Worm (Caenorhabditis elegans) whole organism, early embryonic: ENCODE measurements around the gene F40G9.19.

ENCODE experiments used
- B0310.2 ChIP-seq: sonication (generic microtip); optimal IDR thresholded peaks from 2 replicates; lab custom pipeline; 2016; ENCODE audit warnings: mild to moderate bottlenecking, missing genetic modification characterization, missing compliant biosample characterization
- F13C5.2 ChIP-seq: sonication (generic microtip); optimal IDR thresholded peaks from 2 replicates; lab custom pipeline; 2017; ENCODE audit warnings: mild to moderate bottlenecking, missing genetic modification characterization, inconsistent platforms, missing compliant biosample characterization
- aly-1 ChIP-seq: sonication (generic microtip); optimal IDR thresholded peaks from 2 replicates; lab custom pipeline; 2016; ENCODE audit warnings: missing genetic modification characterization, missing compliant biosample characterization
- ama-1 ChIP-seq: fragments of 150-350 bp; optimal IDR thresholded peaks from 2 replicates; lab custom pipeline; 2014
- ceh-13 ChIP-seq: fragments of 200-800 bp; sonication (Bioruptor generic); optimal IDR thresholded peaks from 2 replicates; lab custom pipeline; 2018; ENCODE audit warnings: mild to moderate bottlenecking, missing genetic modification characterization, missing compliant biosample characterization
- ceh-36 ChIP-seq: sonication (generic microtip); optimal IDR thresholded peaks from 2 replicates; lab custom pipeline; 2016; ENCODE audit warnings: missing genetic modification characterization, inconsistent platforms, missing compliant biosample characterization
- ets-7 ChIP-seq: sonication (generic microtip); optimal IDR thresholded peaks from 2 replicates; lab custom pipeline; 2016; ENCODE audit warnings: missing genotype, missing genetic modification characterization, missing compliant biosample characterization
- flt-1 ChIP-seq: fragments of 200-800 bp; sonication (Bioruptor generic); IDR thresholded peaks from 2 replicates; pipeline ENCODE4 v1.3.6; 2022; ENCODE audit warnings: missing genetic modification characterization, missing compliant biosample characterization
- hmbx-1 ChIP-seq: sonication (generic microtip); optimal IDR thresholded peaks from 2 replicates; lab custom pipeline; 2016; ENCODE audit warnings: mild to moderate bottlenecking, missing genetic modification characterization, missing compliant biosample characterization
- hmg-4 ChIP-seq: fragments of 200-800 bp; sonication (Bioruptor generic); optimal IDR thresholded peaks from 2 replicates; lab custom pipeline; 2018; ENCODE audit warnings: mild to moderate bottlenecking, missing genetic modification characterization, missing compliant biosample characterization
- hnd-1 ChIP-seq: sonication (generic microtip); optimal IDR thresholded peaks from 2 replicates; lab custom pipeline; 2016; ENCODE audit warnings: missing genetic modification characterization, missing compliant biosample characterization
- pes-1 ChIP-seq: fragments of 200-800 bp; sonication (Bioruptor generic); IDR thresholded peaks from 2 replicates; pipeline ENCODE4 v1.3.6; 2022; ENCODE audit warnings: missing genetic modification reagents, missing genetic modification characterization, missing compliant biosample characterization
- scrt-1 ChIP-seq: fragments of 200-800 bp; sonication (Bioruptor generic); IDR thresholded peaks from 2 replicates; pipeline ENCODE4 v1.3.6; 2022; ENCODE audit warnings: missing genetic modification characterization, missing compliant biosample characterization
- sea-1 ChIP-seq: fragments of 200-800 bp; sonication (Bioruptor generic); conservative IDR thresholded peaks from 2 replicates; pipeline ENCODE4 v1.3.6; 2022; ENCODE audit warnings: missing genetic modification characterization, missing compliant biosample characterization
- tbx-11 ChIP-seq: fragments of 200-800 bp; sonication (Bioruptor generic); IDR thresholded peaks from 2 replicates; pipeline ENCODE4 v1.3.6; 2022; ENCODE audit warnings: missing genetic modification characterization, missing compliant biosample characterization
- tbx-37 ChIP-seq: fragments of 200-800 bp; sonication (Bioruptor generic); conservative IDR thresholded peaks from 2 replicates; pipeline ENCODE4 v1.3.6; 2022; ENCODE audit warnings: missing genetic modification reagents, missing genetic modification characterization, missing compliant biosample characterization
- tra-4 ChIP-seq: sonication (generic microtip); optimal IDR thresholded peaks from 2 replicates; lab custom pipeline; 2017; ENCODE audit warnings: missing genetic modification characterization, missing compliant biosample characterization

F40G9.19 gene

ce11 chrIII:173501-173900 lies at the start of gene F40G9.19:
Gene F40G9.19, plus strand, starts transcription at chrIII:173801.
- TF ChIP-seq sea-1: no peak

- TF ChIP-seq ets-7 (tag; lab: Kevin White, UChicago) (no peak), ceh-36 (tag; lab: Kevin White, UChicago) (no peak), B0310.2 (no peak), tbx-11 (no peak), ceh-13 (GFP tag; lab: Kevin White, UChicago) (no peak), scrt-1 (GFP tag; lab: Robert Waterston, UW) (no peak), flt-1 (GFP tag; lab: Robert Waterston, UW) (no peak), tra-4 (tag; lab: Kevin White, UChicago) (no peak), hnd-1 (tag; lab: Kevin White, UChicago) (no peak), hmg-4 (GFP tag; lab: Kevin White, UChicago) (no peak)
Observed at ce11 chrIII:124478-124877, 49.1 kb upstream of the F40G9.19 start, which contains the start of gene pals-23. Gene pals-23, plus strand, starts transcription at chrIII:124778.

ce11 chrIII:130650-131049 lies 43.0 kb upstream of the F40G9.19 start, which contains the start of the genes nhr-280 and C29F9.2:
Gene nhr-280, minus strand, starts transcription at chrIII:130750.
Gene C29F9.2, plus strand, starts transcription at chrIII:130947.
- TF ChIP-seq ceh-36 (tag; lab: Kevin White, UChicago): no peak
- no peak for TF ChIP-seq scrt-1 (GFP tag; lab: Robert Waterston, UW)
- TF ChIP-seq sea-1: no peak
- no peak for TF ChIP-seq hnd-1 (tag; lab: Kevin White, UChicago)
- TF ChIP-seq hmbx-1: no peak
- no peak for TF ChIP-seq tra-4 (tag; lab: Kevin White, UChicago)
- TF ChIP-seq pes-1 (GFP tag; lab: Robert Waterston, UW): no peak
- no peak for TF ChIP-seq ets-7 (tag; lab: Kevin White, UChicago)
- TF ChIP-seq tbx-37: no peak
- no peak for TF ChIP-seq ceh-13 (GFP tag; lab: Kevin White, UChicago)
- TF ChIP-seq aly-1 (tag; lab: Kevin White, UChicago): no peak
- TF ChIP-seq tbx-11: no peak

DNA sequence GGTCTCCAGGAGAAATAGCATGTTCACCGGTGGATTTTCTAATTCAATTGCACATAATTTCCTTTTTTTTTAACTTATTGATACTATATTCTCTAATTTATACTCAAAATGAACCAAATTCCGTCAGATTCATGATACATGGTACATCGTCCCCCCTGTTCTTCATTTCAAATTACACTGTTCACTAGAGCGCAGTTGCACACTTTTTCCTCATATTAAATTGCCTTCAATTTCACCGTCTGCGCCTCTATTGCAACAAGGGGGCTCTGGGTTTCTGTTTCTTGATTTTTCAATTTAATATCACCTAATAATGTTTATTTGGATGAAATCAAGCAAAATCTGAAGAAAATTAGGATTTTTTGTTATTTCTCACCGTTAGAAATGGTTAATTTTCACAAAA lies 42.0 kb upstream of the F40G9.19 start:
- TF ChIP-seq F13C5.2 (tag; lab: Kevin White, UChicago): peak; percentile 31
- TF ChIP-seq ama-1 (lab: Kevin White, UChicago): no peak

- TF ChIP-seq hnd-1 (tag; lab: Kevin White, UChicago) (no peak), tbx-11 (no peak), tra-4 (tag; lab: Kevin White, UChicago) (no peak), pes-1 (GFP tag; lab: Robert Waterston, UW) (no peak), sea-1 (no peak), B0310.2 (no peak), hmg-4 (GFP tag; lab: Kevin White, UChicago) (no peak), aly-1 (tag; lab: Kevin White, UChicago) (no peak), ets-7 (tag; lab: Kevin White, UChicago) (no peak), flt-1 (GFP tag; lab: Robert Waterston, UW) (no peak), F13C5.2 (tag; lab: Kevin White, UChicago) (no peak), hmbx-1 (no peak), ama-1 (lab: Kevin White, UChicago) (no peak), scrt-1 (GFP tag; lab: Robert Waterston, UW) (no peak), ceh-13 (GFP tag; lab: Kevin White, UChicago) (no peak), ceh-36 (tag; lab: Kevin White, UChicago) (no peak), tbx-37 (no peak)
Observed at ce11 chrIII:132118-132517, 41.5 kb upstream of the F40G9.19 start, which contains the start of gene pals-22. Gene pals-22, plus strand, starts transcription at chrIII:132418.

DNA sequence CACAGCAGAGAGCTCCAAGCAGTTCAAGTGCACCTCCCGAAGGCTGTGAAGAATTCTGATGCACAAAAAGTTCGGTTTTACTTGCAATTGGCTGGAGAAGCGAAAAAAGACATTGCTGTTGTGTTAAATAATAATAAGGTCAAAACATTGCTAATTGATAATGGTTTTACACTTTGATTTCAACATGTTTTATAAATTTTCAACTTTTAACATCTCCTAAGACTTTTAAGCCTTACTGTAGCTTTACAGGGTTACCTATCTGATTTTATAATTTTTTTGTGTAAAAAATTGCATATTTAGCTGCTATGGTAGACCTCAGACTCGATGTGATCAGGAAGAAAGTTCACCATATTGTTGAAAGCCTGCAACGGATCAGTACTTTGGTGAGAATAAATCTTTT lies 39.4 kb upstream of the F40G9.19 start, which contains the start of gene pals-25:
Gene pals-25 (plus strand): TSS at position 301 of the 400 bp plus-strand sequence.
- TF ChIP-seq hmbx-1: no peak
- no peak for TF ChIP-seq tbx-37
- no peak for TF ChIP-seq flt-1 (GFP tag; lab: Robert Waterston, UW)
- TF ChIP-seq tbx-11: no peak
- TF ChIP-seq ets-7 (tag; lab: Kevin White, UChicago): no peak
- TF ChIP-seq F13C5.2 (tag; lab: Kevin White, UChicago): no peak
- TF ChIP-seq sea-1: no peak
- TF ChIP-seq aly-1 (tag; lab: Kevin White, UChicago): no peak

- TF ChIP-seq F13C5.2 (tag; lab: Kevin White, UChicago): no peak
- TF ChIP-seq hmg-4 (GFP tag; lab: Kevin White, UChicago): no peak
- TF ChIP-seq ama-1 (lab: Kevin White, UChicago): no peak
- no peak for TF ChIP-seq sea-1
Observed at ce11 chrIII:140904-141303, 32.7 kb upstream of the F40G9.19 start, which contains the start of gene fbxb-81. Gene fbxb-81, minus strand, starts transcription at chrIII:141217.

- TF ChIP-seq B0310.2 (no peak), ceh-36 (tag; lab: Kevin White, UChicago) (no peak), hmg-4 (GFP tag; lab: Kevin White, UChicago) (no peak), sea-1 (no peak), tra-4 (tag; lab: Kevin White, UChicago) (no peak), hnd-1 (tag; lab: Kevin White, UChicago) (no peak), hmbx-1 (no peak), tbx-37 (no peak), ets-7 (tag; lab: Kevin White, UChicago) (no peak), tbx-11 (no peak), ama-1 (lab: Kevin White, UChicago) (no peak), pes-1 (GFP tag; lab: Robert Waterston, UW) (no peak), aly-1 (tag; lab: Kevin White, UChicago) (no peak)
Observed at ce11 chrIII:143121-143520, 30.5 kb upstream of the F40G9.19 start, which contains the start of gene fbxb-82. Gene fbxb-82, minus strand, starts transcription at chrIII:143221.
